Fruit fly (Drosophila melanogaster) whole organism, embryonic: Measurements from ENCODE around the gene CG3184.

ENCODE experiments used
- Abd-B ChIP-seq: fragments of 200-800 bp; sonication (Bioruptor generic); optimal IDR thresholded peaks from 2 replicates; lab custom pipeline; 2018; ENCODE audit warnings: missing biosample characterization, mild to moderate bottlenecking, missing genetic modification characterization, moderate library complexity
- Asciz ChIP-seq: fragments of 200-800 bp; sonication (Bioruptor generic); optimal IDR thresholded peaks from 2 replicates; lab custom pipeline; 2017; ENCODE audit warnings: missing biosample characterization, mild to moderate bottlenecking, missing genetic modification characterization, missing genetic modification reagents
- B-H2 ChIP-seq: fragments of 200-800 bp; sonication (Bioruptor generic); optimal IDR thresholded peaks from 2 replicates; lab custom pipeline; 2018; ENCODE audit warnings: missing biosample characterization, mild to moderate bottlenecking, missing genetic modification characterization
- Bteb2 ChIP-seq: fragments of 200-800 bp; sonication (Bioruptor generic); optimal IDR thresholded peaks from 2 replicates; lab custom pipeline; 2016; ENCODE audit warnings: missing biosample characterization, missing genetic modification characterization
- CG10462 ChIP-seq: fragments of 200-800 bp; sonication (Bioruptor generic); optimal IDR thresholded peaks from 2 replicates; lab custom pipeline; 2016; ENCODE audit warnings: missing biosample characterization, missing genetic modification characterization
- CG10959 ChIP-seq: fragments of 200-800 bp; sonication (Bioruptor generic); IDR thresholded peaks from 2 replicates; pipeline ENCODE4 v1.3.6; 2022; ENCODE audit warnings: missing biosample characterization, missing genetic modification characterization
- CG11085 ChIP-seq: fragments of 200-800 bp; sonication (Bioruptor generic); IDR thresholded peaks from 2 replicates; pipeline ENCODE4 v1.3.6; 2022; ENCODE audit warnings: missing biosample characterization, missing genetic modification characterization
- CG12219 ChIP-seq: fragments of 200-800 bp; sonication (Bioruptor generic); optimal IDR thresholded peaks from 3 replicates; lab custom pipeline; 2018; ENCODE audit warnings: missing biosample characterization, mild to moderate bottlenecking, missing genetic modification characterization
- CG12769 ChIP-seq: fragments of 200-800 bp; sonication (Bioruptor generic); optimal IDR thresholded peaks from 2 replicates; lab custom pipeline; 2019; ENCODE audit warnings: missing biosample characterization, mild to moderate bottlenecking, missing genetic modification characterization, moderate library complexity
- CG13775 ChIP-seq: fragments of 200-800 bp; sonication (Bioruptor generic); optimal IDR thresholded peaks from 3 replicates; lab custom pipeline; 2017; ENCODE audit warnings: missing biosample characterization, mild to moderate bottlenecking, missing genetic modification characterization
- CG14965 ChIP-seq: fragments of 200-800 bp; sonication (Bioruptor generic); optimal IDR thresholded peaks from 2 replicates; lab custom pipeline; 2016; ENCODE audit warnings: missing biosample characterization, missing genetic modification characterization, borderline replicate concordance
- CG15479 ChIP-seq: fragments of 200-800 bp; sonication (Bioruptor generic); optimal IDR thresholded peaks from 3 replicates; lab custom pipeline; 2019; ENCODE audit warnings: missing biosample characterization, mild to moderate bottlenecking, missing genetic modification characterization, moderate library complexity
- CG17802 ChIP-seq: fragments of 200-800 bp; sonication (Bioruptor generic); optimal IDR thresholded peaks from 2 replicates; lab custom pipeline; 2018; ENCODE audit warnings: missing biosample characterization, mild to moderate bottlenecking, missing genetic modification characterization, moderate library complexity
- CG18764 ChIP-seq: fragments of 200-800 bp; sonication (Bioruptor generic); optimal IDR thresholded peaks from 3 replicates; lab custom pipeline; 2016; ENCODE audit warnings: missing biosample characterization, missing genetic modification characterization
- CG2129 ChIP-seq: fragments of 200-800 bp; sonication (Bioruptor generic); IDR thresholded peaks from 2 replicates; pipeline ENCODE4 v1.3.6; 2022; ENCODE audit warnings: missing biosample characterization, missing genetic modification characterization; ENCODE audit not compliant: partially characterized antibody
- CG30403 ChIP-seq: fragments of 200-800 bp; sonication (Bioruptor generic); optimal IDR thresholded peaks from 3 replicates; lab custom pipeline; 2016; ENCODE audit warnings: missing biosample characterization, missing genetic modification characterization
- CG3407 ChIP-seq: fragments of 200-800 bp; sonication (Bioruptor generic); optimal IDR thresholded peaks from 2 replicates; lab custom pipeline; 2018; ENCODE audit warnings: missing biosample characterization, mild to moderate bottlenecking, missing genetic modification characterization
- CG4707 ChIP-seq: fragments of 200-800 bp; sonication (Bioruptor generic); optimal IDR thresholded peaks from 2 replicates; lab custom pipeline; 2018; ENCODE audit warnings: missing biosample characterization, mild to moderate bottlenecking, missing genetic modification characterization, moderate library complexity
- CG9437 ChIP-seq: fragments of 200-800 bp; sonication (Bioruptor generic); optimal IDR thresholded peaks from 2 replicates; lab custom pipeline; 2018; ENCODE audit warnings: missing biosample characterization, mild to moderate bottlenecking, missing genetic modification characterization
- CG9727 ChIP-seq: fragments of 200-800 bp; sonication (Bioruptor generic); optimal IDR thresholded peaks from 3 replicates; lab custom pipeline; 2017; ENCODE audit warnings: missing biosample characterization, mild to moderate bottlenecking, missing genetic modification characterization
- CoRest ChIP-seq: fragments of 200-800 bp; sonication (Bioruptor generic); optimal IDR thresholded peaks from 3 replicates; lab custom pipeline; 2018; ENCODE audit warnings: missing biosample characterization, mild to moderate bottlenecking, missing genetic modification characterization, moderate library complexity
- E2f1 ChIP-seq: fragments of 200-800 bp; sonication (Bioruptor generic); IDR thresholded peaks from 2 replicates; pipeline ENCODE4 v1.3.6; 2022; ENCODE audit warnings: missing biosample characterization, missing genetic modification characterization
- Eip74EF ChIP-seq, 2 experiments: fragments of 200-800 bp in 1 of 2; fragments of >200 bp in 1 of 2; sonication (Bioruptor generic) in 1 of 2; optimal IDR thresholded peaks; 2 replicates each; lab custom pipeline; 2017 to 2019; ENCODE audit warnings: missing biosample characterization in 2 of 2, missing genetic modification characterization in 2 of 2, mild to moderate bottlenecking in 1 of 2, moderate library complexity in 1 of 2
- Elba2 ChIP-seq: fragments of 200-800 bp; sonication (Bioruptor generic); optimal IDR thresholded peaks from 3 replicates; lab custom pipeline; 2016; ENCODE audit warnings: missing biosample characterization, missing genetic modification characterization
- Ets65A ChIP-seq: fragments of 200-800 bp; sonication (Bioruptor generic); peaks from one replicate; lab custom pipeline; 2016; ENCODE audit warnings: missing biosample characterization, missing genetic modification characterization
- Fer2 ChIP-seq: fragments of 200-800 bp; sonication (Bioruptor generic); optimal IDR thresholded peaks from 2 replicates; lab custom pipeline; 2018; ENCODE audit warnings: missing biosample characterization, mild to moderate bottlenecking, missing genetic modification characterization, moderate library complexity
- Hmr ChIP-seq: fragments of 200-800 bp; sonication (Bioruptor generic); optimal IDR thresholded peaks from 3 replicates; lab custom pipeline; 2017; ENCODE audit warnings: mild to moderate bottlenecking, missing biosample characterization, missing genetic modification reagents, missing genetic modification characterization
- Hsf ChIP-seq: fragments of 200-800 bp; sonication (Bioruptor generic); optimal IDR thresholded peaks from 3 replicates; lab custom pipeline; 2016; ENCODE audit warnings: missing biosample characterization, missing genetic modification characterization
- Lhr ChIP-seq: fragments of 200-800 bp; sonication (Bioruptor generic); optimal IDR thresholded peaks from 3 replicates; lab custom pipeline; 2017; ENCODE audit warnings: mild to moderate bottlenecking, missing biosample characterization, missing genetic modification reagents, missing genetic modification characterization
- MESR4 ChIP-seq: fragments of 200-800 bp; sonication (Bioruptor generic); optimal IDR thresholded peaks from 2 replicates; lab custom pipeline; 2018; ENCODE audit warnings: missing biosample characterization, mild to moderate bottlenecking, missing genetic modification characterization, moderate library complexity
- Myb ChIP-seq: fragments of 200-800 bp; sonication (Bioruptor generic); optimal IDR thresholded peaks from 2 replicates; lab custom pipeline; 2016; ENCODE audit warnings: missing biosample characterization, missing genetic modification characterization
- aop ChIP-seq: fragments of 200-800 bp; sonication (Bioruptor generic); IDR thresholded peaks from 2 replicates; pipeline ENCODE4 v1.3.6; 2022; ENCODE audit warnings: missing biosample characterization, missing genetic modification characterization
- cad ChIP-seq: fragments of >200 bp; optimal IDR thresholded peaks from 2 replicates; lab custom pipeline; 2017; ENCODE audit warnings: missing biosample characterization, missing genetic modification characterization
- crol ChIP-seq: fragments of 200-800 bp; sonication (Bioruptor generic); IDR thresholded peaks from 2 replicates; pipeline ENCODE4 v1.3.6; 2022; ENCODE audit warnings: missing biosample characterization, missing genetic modification characterization
- eve ChIP-seq, 2 experiments: fragments of >200 bp; optimal IDR thresholded peaks; 2 replicates each; lab custom pipeline; 2017; ENCODE audit warnings: missing biosample characterization in 2 of 2, missing genetic modification characterization in 2 of 2
- eyg ChIP-seq: fragments of 200-800 bp; sonication (Bioruptor generic); optimal IDR thresholded peaks from 3 replicates; lab custom pipeline; 2016; ENCODE audit warnings: missing biosample characterization, missing genetic modification characterization
- gt ChIP-seq: fragments of 200-800 bp; sonication (Bioruptor generic); IDR thresholded peaks from 2 replicates; pipeline ENCODE4 v1.3.6; 2022; ENCODE audit warnings: missing biosample characterization, missing genetic modification characterization
- ind ChIP-seq: fragments of 200-800 bp; sonication (Bioruptor generic); optimal IDR thresholded peaks from 3 replicates; lab custom pipeline; 2016; ENCODE audit warnings: missing biosample characterization, missing genetic modification characterization
- kay ChIP-seq: fragments of 200-800 bp; sonication (Bioruptor generic); optimal IDR thresholded peaks from 2 replicates; lab custom pipeline; 2016; ENCODE audit warnings: missing biosample characterization, missing genetic modification characterization
- lilli ChIP-seq: fragments of 200-800 bp; sonication (Bioruptor generic); optimal IDR thresholded peaks from 3 replicates; lab custom pipeline; 2016; ENCODE audit warnings: missing biosample characterization, missing genetic modification characterization
- pb ChIP-seq: fragments of 200-800 bp; sonication (Bioruptor generic); optimal IDR thresholded peaks from 3 replicates; lab custom pipeline; 2016; ENCODE audit warnings: missing biosample characterization, missing genetic modification characterization
- peb ChIP-seq: fragments of 200-800 bp; sonication (Bioruptor generic); IDR thresholded peaks from 2 replicates; pipeline ENCODE4 v1.3.6; 2022; ENCODE audit warnings: missing biosample characterization, missing genetic modification characterization
- pfk ChIP-seq: fragments of 200-800 bp; sonication (Bioruptor generic); optimal IDR thresholded peaks from 2 replicates; lab custom pipeline; 2018; ENCODE audit warnings: missing biosample characterization, mild to moderate bottlenecking, missing genetic modification characterization, moderate library complexity
- pum ChIP-seq: fragments of 200-800 bp; sonication (Bioruptor generic); optimal IDR thresholded peaks from 2 replicates; lab custom pipeline; 2016; ENCODE audit warnings: missing biosample characterization, missing genetic modification characterization
- scrt ChIP-seq: fragments of 200-800 bp; sonication (Bioruptor generic); optimal IDR thresholded peaks from 2 replicates; lab custom pipeline; 2018; ENCODE audit warnings: missing biosample characterization, mild to moderate bottlenecking, missing genetic modification characterization, moderate library complexity
- sens-2 ChIP-seq: fragments of 200-800 bp; sonication (Bioruptor generic); IDR thresholded peaks from 2 replicates; pipeline ENCODE4 v1.3.6; 2022; ENCODE audit warnings: missing biosample characterization, missing genetic modification characterization
- slou ChIP-seq: fragments of 200-800 bp; sonication (Bioruptor generic); optimal IDR thresholded peaks from 3 replicates; lab custom pipeline; 2016; ENCODE audit warnings: missing biosample characterization, missing genetic modification characterization
- sqz ChIP-seq: fragments of 200-800 bp; sonication (Bioruptor generic); optimal IDR thresholded peaks from 3 replicates; lab custom pipeline; 2018; ENCODE audit warnings: missing biosample characterization, mild to moderate bottlenecking, missing genetic modification characterization
- sr ChIP-seq: fragments of 200-800 bp; sonication (Bioruptor generic); IDR thresholded peaks from 3 replicates; pipeline ENCODE4 v1.3.6; 2022; ENCODE audit warnings: missing biosample characterization, missing genetic modification characterization
- wor ChIP-seq: fragments of 200-800 bp; sonication (Bioruptor generic); IDR thresholded peaks from 2 replicates; pipeline ENCODE4 v1.3.6; 2022; ENCODE audit warnings: missing biosample characterization, missing genetic modification characterization

Gene CG3184

dm6 chrX:6654198-6654831, 34.3 kb downstream of the CG3184 start, which contains the start of the genes CG3226 and Cdc7 (continued):
- TF ChIP-seq cad (GFP tag; lab: Kevin White, UChicago) (no peak), Bteb2 (no peak), CG11085 (no peak), eyg (GFP tag; lab: Kevin White, UChicago) (peak; percentile 17), slou (GFP tag; lab: Kevin White, UChicago) (peak; percentile 57), CG2129 (GFP tag; lab: Robert Waterston, UW) (peak; percentile 32; the same call in 1 of the 2 replicates), Abd-B (GFP tag; lab: Kevin White, UChicago) (no peak), pum (GFP tag; lab: Kevin White, UChicago) (no peak), peb (GFP tag; lab: Robert Waterston, UW) (no peak), Fer2 (peak; percentile 67), Lhr (GFP tag; lab: Kevin White, UChicago) (peak; percentile 75), B-H2 (GFP tag; lab: Kevin White, UChicago) (peak; percentile 80), sr (peak; percentile 19; the same call in 1 of the 3 replicates), eve (GFP tag; optimal IDR thresholded peaks at IDR 0.05; lab: Kevin White, UChicago) (no peak), gt (GFP tag; lab: Robert Waterston, UW) (no peak), pb (GFP tag; lab: Kevin White, UChicago) (peak; percentile 38), CG12769 (tag; lab: Kevin White, UChicago) (peak; percentile 66), CG30403 (peak; percentile 66), Eip74EF (GFP tag; optimal IDR thresholded peaks at IDR 0.05; lab: Kevin White, UChicago) (peak in 1 of 2 experiments; percentile 62), CG4707 (GFP tag; lab: Kevin White, UChicago) (peak; percentile 64), lilli (GFP tag; lab: Kevin White, UChicago) (peak; percentile 12), wor (GFP tag; lab: Robert Waterston, UW) (no peak), ind (GFP tag; lab: Kevin White, UChicago) (peak; percentile 26), Myb (GFP tag; lab: Kevin White, UChicago) (peak; percentile 42), Hmr (GFP tag; lab: Kevin White, UChicago) (peak; percentile 93), Elba2 (GFP tag; lab: Kevin White, UChicago) (no peak), crol (GFP tag; lab: Robert Waterston, UW) (no peak; the same call in 1 of the 2 replicates), CG13775 (GFP tag; lab: Kevin White, UChicago) (peak; percentile 87), CG17802 (peak; percentile 38), kay (GFP tag; lab: Kevin White, UChicago) (no peak), CG15479 (GFP tag; lab: Kevin White, UChicago) (peak; percentile 10), CG9727 (GFP tag; lab: Kevin White, UChicago) (peak; percentile 90), Asciz (peak; percentile 65), sqz (GFP tag; lab: Kevin White, UChicago) (peak; percentile 72), CG3407 (peak; percentile 59), pfk (GFP tag; lab: Kevin White, UChicago) (peak; percentile 66), CG10959 (GFP tag; lab: Robert Waterston, UW) (no peak), CG14965 (GFP tag; lab: Kevin White, UChicago) (no peak), aop (GFP tag; lab: Robert Waterston, UW) (no peak), CG18764 (GFP tag; lab: Kevin White, UChicago) (peak; percentile 21), scrt (peak; percentile 65), CG9437 (GFP tag; lab: Kevin White, UChicago) (peak; percentile 69), MESR4 (GFP tag; lab: Kevin White, UChicago) (peak; percentile 73), CG10462 (GFP tag; lab: Kevin White, UChicago) (no peak), CoRest (peak; percentile 80), Hsf (GFP tag; lab: Kevin White, UChicago) (peak; percentile 56), Ets65A (GFP tag; lab: Kevin White, UChicago) (peak; percentile 93), sens-2 (no peak), CG12219 (GFP tag; lab: Kevin White, UChicago) (peak; percentile 49), E2f1 (GFP tag; lab: Robert Waterston, UW) (peak; percentile 63; the same call in 1 of the 2 replicates)
